Worm (Caenorhabditis elegans) whole organism, late embryonic: ENCODE results near the gene cyp-32B1.

Experiments used
- pag-3 ChIP-seq: sonication (generic microtip); optimal IDR thresholded peaks from 2 replicates; lab custom pipeline; 2016; ENCODE audit warnings: missing compliant biosample characterization, missing genetic modification characterization, borderline replicate concordance
- pqm-1 ChIP-seq: sonication (generic microtip); optimal IDR thresholded peaks from 2 replicates; lab custom pipeline; 2016; ENCODE audit warnings: missing genetic modification characterization, missing compliant biosample characterization
- unc-42 ChIP-seq: sonication (generic microtip); optimal IDR thresholded peaks from 2 replicates; lab custom pipeline; 2016; ENCODE audit warnings: missing genotype, missing genetic modification characterization, missing compliant biosample characterization
- unc-55 ChIP-seq: sonication (generic microtip); optimal IDR thresholded peaks from 2 replicates; lab custom pipeline; 2017; ENCODE audit warnings: missing biosample characterization, missing genetic modification reagents, missing genetic modification characterization

DNA sequence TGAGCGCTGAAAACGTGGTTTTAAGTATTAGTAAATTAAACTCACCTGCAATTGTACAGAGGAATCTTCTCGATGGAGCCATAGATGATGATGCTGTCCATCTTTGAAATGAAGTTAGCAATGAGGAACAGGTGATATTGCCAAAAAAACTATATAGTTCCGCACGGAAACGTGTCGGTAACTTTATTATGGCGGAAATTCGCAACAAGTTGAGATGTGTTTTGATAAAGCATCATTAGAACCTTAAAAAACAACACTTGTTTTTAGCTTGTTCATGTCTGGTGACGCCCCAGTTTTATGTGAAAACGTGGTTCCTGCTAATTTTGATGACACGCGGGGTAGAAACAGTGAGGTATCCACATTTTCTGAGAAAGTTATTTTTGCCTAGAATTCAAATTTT is 5.0 kb upstream of the cyp-32B1 start, which contains the start of gene srt-40:
- TF ChIP-seq pqm-1 (tag; lab: Kevin White, UChicago): no peak
- TF ChIP-seq pag-3 (tag; lab: Kevin White, UChicago): no peak
- TF ChIP-seq unc-55 (GFP tag; lab: Kevin White, UChicago): no peak
- TF ChIP-seq unc-42 (tag; lab: Kevin White, UChicago): no peak
